Fruit fly (Drosophila melanogaster) whole organism, embryonic: ENCODE results near the gene Prm.

ENCODE experiments used
- Ada2b ChIP-seq: fragments of 200-800 bp; sonication (Bioruptor generic); IDR thresholded peaks from 2 replicates; pipeline ENCODE4 v1.3.6; 2022; ENCODE audit warnings: missing biosample characterization, missing genetic modification characterization
- BtbVII ChIP-seq: fragments of 200-800 bp; sonication (Bioruptor generic); optimal IDR thresholded peaks from 3 replicates; lab custom pipeline; 2017; ENCODE audit warnings: missing biosample characterization, mild to moderate bottlenecking, missing genetic modification characterization
- CG10366 ChIP-seq: fragments of 200-800 bp; sonication (Bioruptor generic); IDR thresholded peaks from 2 replicates; pipeline ENCODE4 v1.3.6; 2022; ENCODE audit warnings: missing biosample characterization, missing genetic modification characterization
- CG10565 ChIP-seq: fragments of 200-800 bp; sonication (Bioruptor generic); optimal IDR thresholded peaks from 3 replicates; lab custom pipeline; 2016; ENCODE audit warnings: missing biosample characterization, mild to moderate bottlenecking, missing genetic modification characterization
- CG10654 ChIP-seq: fragments of 200-800 bp; sonication (Bioruptor generic); optimal IDR thresholded peaks from 2 replicates; lab custom pipeline; 2016; ENCODE audit warnings: missing biosample characterization, missing genetic modification characterization
- CG11093 ChIP-seq: fragments of 200-800 bp; sonication (Bioruptor generic); IDR thresholded peaks from 3 replicates; pipeline ENCODE4 v1.3.6; 2022; ENCODE audit warnings: missing biosample characterization, missing genetic modification characterization
- CG11398 ChIP-seq: fragments of 200-800 bp; sonication (Bioruptor generic); optimal IDR thresholded peaks from 2 replicates; lab custom pipeline; 2016; ENCODE audit warnings: missing biosample characterization, missing genetic modification characterization
- CG12769 ChIP-seq: fragments of 200-800 bp; sonication (Bioruptor generic); optimal IDR thresholded peaks from 2 replicates; lab custom pipeline; 2019; ENCODE audit warnings: missing biosample characterization, mild to moderate bottlenecking, missing genetic modification characterization, moderate library complexity
- CG13624 ChIP-seq: fragments of 200-800 bp; sonication (Bioruptor generic); optimal IDR thresholded peaks from 2 replicates; lab custom pipeline; 2016; ENCODE audit warnings: missing biosample characterization, missing genetic modification characterization
- CG13894 ChIP-seq: fragments of 200-800 bp; sonication (Bioruptor generic); optimal IDR thresholded peaks from 3 replicates; lab custom pipeline; 2018; ENCODE audit warnings: missing biosample characterization, mild to moderate bottlenecking, missing genetic modification characterization, moderate library complexity
- CG1529 ChIP-seq: fragments of 200-800 bp; sonication (Bioruptor generic); optimal IDR thresholded peaks from 3 replicates; lab custom pipeline; 2018; ENCODE audit warnings: missing biosample characterization, missing genetic modification characterization
- CG15696 ChIP-seq: fragments of 200-800 bp; sonication (Bioruptor generic); optimal IDR thresholded peaks from 2 replicates; lab custom pipeline; 2019; ENCODE audit warnings: missing biosample characterization, mild to moderate bottlenecking, missing genetic modification characterization, moderate library complexity
- CG1603 ChIP-seq: fragments of 200-800 bp; sonication (Bioruptor generic); optimal IDR thresholded peaks from 2 replicates; lab custom pipeline; 2019; ENCODE audit warnings: missing biosample characterization, mild to moderate bottlenecking, missing genetic modification characterization, moderate library complexity
- CG17568 ChIP-seq: fragments of 200-800 bp; sonication (Bioruptor generic); optimal IDR thresholded peaks from 2 replicates; lab custom pipeline; 2018; ENCODE audit warnings: missing biosample characterization, mild to moderate bottlenecking, missing genetic modification characterization, moderate library complexity
- CG34224 ChIP-seq: fragments of 200-800 bp; sonication (Bioruptor generic); IDR thresholded peaks from 3 replicates; pipeline ENCODE4 v1.3.6; 2022; ENCODE audit warnings: missing biosample characterization, missing genetic modification characterization; ENCODE audit not compliant: partially characterized antibody
- CG34422 ChIP-seq: fragments of 200-800 bp; sonication (Bioruptor generic); IDR thresholded peaks from 3 replicates; pipeline ENCODE4 v1.3.6; 2022; ENCODE audit warnings: missing biosample characterization, missing genetic modification characterization
- CG4282 ChIP-seq: fragments of 200-800 bp; sonication (Bioruptor generic); optimal IDR thresholded peaks from 2 replicates; lab custom pipeline; 2016; ENCODE audit warnings: missing biosample characterization, missing genetic modification characterization
- CG4404 ChIP-seq: fragments of 200-800 bp; sonication (Bioruptor generic); IDR thresholded peaks from 2 replicates; pipeline ENCODE4 v1.3.6; 2022; ENCODE audit warnings: missing biosample characterization, missing genetic modification characterization
- CG4424 ChIP-seq: fragments of 200-800 bp; sonication (Bioruptor generic); optimal IDR thresholded peaks from 3 replicates; lab custom pipeline; 2016; ENCODE audit warnings: missing biosample characterization, missing genetic modification characterization
- CG6175 ChIP-seq: fragments of 200-800 bp; sonication (Bioruptor generic); IDR thresholded peaks from 3 replicates; pipeline ENCODE4 v1.3.6; 2022; ENCODE audit warnings: missing biosample characterization, missing genetic modification characterization
- CG6272 ChIP-seq: fragments of 200-800 bp; sonication (Bioruptor generic); IDR thresholded peaks from 2 replicates; pipeline ENCODE4 v1.3.6; 2022; ENCODE audit warnings: missing biosample characterization, missing genetic modification characterization
- CG7357 ChIP-seq: fragments of 200-800 bp; sonication (Bioruptor generic); IDR thresholded peaks from 3 replicates; pipeline ENCODE4 v1.3.6; 2022; ENCODE audit warnings: missing biosample characterization, missing genetic modification characterization
- CG8765 ChIP-seq: fragments of 200-800 bp; sonication (Bioruptor generic); IDR thresholded peaks from 2 replicates; pipeline ENCODE4 v1.3.6; 2022; ENCODE audit warnings: missing biosample characterization, missing genetic modification characterization
- CG9437 ChIP-seq: fragments of 200-800 bp; sonication (Bioruptor generic); optimal IDR thresholded peaks from 2 replicates; lab custom pipeline; 2018; ENCODE audit warnings: missing biosample characterization, mild to moderate bottlenecking, missing genetic modification characterization
- Deaf1 ChIP-seq: fragments of 200-800 bp; optimal IDR thresholded peaks from 3 replicates; lab custom pipeline; 2019; ENCODE audit warnings: missing biosample characterization, mild to moderate bottlenecking, missing genetic modification characterization, moderate library complexity
- Dip2 ChIP-seq: fragments of 200-800 bp; sonication (Bioruptor generic); IDR thresholded peaks from 2 replicates; pipeline ENCODE4 v1.3.6; 2022; ENCODE audit warnings: missing biosample characterization, missing genetic modification characterization
- Doc2 ChIP-seq: fragments of 200-800 bp; sonication (Bioruptor generic); IDR thresholded peaks from 2 replicates; pipeline ENCODE4 v1.3.6; 2022; ENCODE audit warnings: missing biosample characterization, missing genetic modification characterization
- Drgx ChIP-seq: fragments of 200-800 bp; sonication (Bioruptor generic); IDR thresholded peaks from 2 replicates; pipeline ENCODE4 v1.3.6; 2022; ENCODE audit warnings: missing biosample characterization, missing genetic modification characterization
- Eip74EF ChIP-seq, 2 experiments: fragments of 200-800 bp in 1 of 2; fragments of >200 bp in 1 of 2; sonication (Bioruptor generic) in 1 of 2; optimal IDR thresholded peaks; 2 replicates each; lab custom pipeline; 2017 to 2019; ENCODE audit warnings: missing biosample characterization in 2 of 2, missing genetic modification characterization in 2 of 2, mild to moderate bottlenecking in 1 of 2, moderate library complexity in 1 of 2
- GATAe ChIP-seq: fragments of 200-800 bp; sonication (Bioruptor generic); conservative IDR thresholded peaks from 2 replicates; pipeline ENCODE4 v1.3.6; 2022; ENCODE audit warnings: missing biosample characterization, missing genetic modification characterization
- Lpt ChIP-seq: fragments of >200 bp; optimal IDR thresholded peaks from 2 replicates; lab custom pipeline; 2018; ENCODE audit warnings: missing biosample characterization, missing genetic modification characterization
- Mes4 ChIP-seq: fragments of 200-800 bp; sonication (Bioruptor generic); optimal IDR thresholded peaks from 2 replicates; lab custom pipeline; 2016; ENCODE audit warnings: missing biosample characterization, missing genetic modification characterization
- Opbp ChIP-seq: fragments of 200-800 bp; sonication (Bioruptor generic); IDR thresholded peaks from 3 replicates; pipeline ENCODE4 v1.3.6; 2022; ENCODE audit warnings: missing biosample characterization, missing genetic modification characterization; ENCODE audit not compliant: partially characterized antibody
- Sox100B ChIP-seq: fragments of 200-800 bp; sonication (Bioruptor generic); optimal IDR thresholded peaks from 3 replicates; lab custom pipeline; 2018; ENCODE audit warnings: missing biosample characterization, mild to moderate bottlenecking, missing genetic modification characterization
- Spps ChIP-seq: fragments of 200-800 bp; sonication (Bioruptor generic); optimal IDR thresholded peaks from 2 replicates; lab custom pipeline; 2018; ENCODE audit warnings: missing biosample characterization, mild to moderate bottlenecking, missing genetic modification characterization
- Sry-δ ChIP-seq: fragments of 200-800 bp; sonication (Bioruptor generic); optimal IDR thresholded peaks from 2 replicates; lab custom pipeline; 2016; ENCODE audit warnings: missing biosample characterization, missing genetic modification characterization
- Taf1 ChIP-seq: fragments of 200-800 bp; sonication (Bioruptor generic); IDR thresholded peaks from 2 replicates; pipeline ENCODE4 v1.3.6; 2022; ENCODE audit warnings: missing biosample characterization, missing genetic modification characterization
- ap ChIP-seq: fragments of 200-800 bp; sonication (Bioruptor generic); IDR thresholded peaks from 2 replicates; pipeline ENCODE4 v1.3.6; 2022; ENCODE audit warnings: missing biosample characterization, missing genetic modification characterization
- ash1 ChIP-seq: fragments of 200-800 bp; sonication (Bioruptor generic); optimal IDR thresholded peaks from 2 replicates; lab custom pipeline; 2018; ENCODE audit warnings: missing biosample characterization, mild to moderate bottlenecking, missing genetic modification characterization
- btn ChIP-seq: fragments of 200-800 bp; sonication (Bioruptor generic); optimal IDR thresholded peaks from 2 replicates; lab custom pipeline; 2016; ENCODE audit warnings: missing biosample characterization, missing genetic modification characterization
- chm ChIP-seq: fragments of 200-800 bp; sonication (Bioruptor generic); IDR thresholded peaks from 2 replicates; pipeline ENCODE4 v1.3.6; 2022; ENCODE audit warnings: missing biosample characterization, missing genetic modification characterization
- cwo ChIP-seq: fragments of 200-800 bp; sonication (Bioruptor generic); optimal IDR thresholded peaks from 3 replicates; lab custom pipeline; 2017; ENCODE audit warnings: missing biosample characterization, missing genetic modification characterization, mild to moderate bottlenecking, moderate library complexity, missing genetic modification reagents
- nerfin-1 ChIP-seq: fragments of 200-800 bp; sonication (Bioruptor generic); optimal IDR thresholded peaks from 3 replicates; lab custom pipeline; 2019; ENCODE audit warnings: missing biosample characterization, mild to moderate bottlenecking, missing genetic modification characterization, moderate library complexity
- nmo ChIP-seq: fragments of 200-800 bp; sonication (Bioruptor generic); optimal IDR thresholded peaks from 2 replicates; lab custom pipeline; 2018; ENCODE audit warnings: missing biosample characterization, mild to moderate bottlenecking, missing genetic modification characterization, moderate library complexity
- p53 ChIP-seq: fragments of 200-800 bp; sonication (Bioruptor generic); optimal IDR thresholded peaks from 2 replicates; lab custom pipeline; 2016; ENCODE audit warnings: missing biosample characterization, missing genetic modification characterization
- pzg ChIP-seq: fragments of 200-800 bp; sonication (Bioruptor generic); optimal IDR thresholded peaks from 3 replicates; lab custom pipeline; 2018; ENCODE audit warnings: missing biosample characterization, mild to moderate bottlenecking, missing genetic modification characterization, moderate library complexity
- repo ChIP-seq: fragments of 200-800 bp; sonication (Bioruptor generic); optimal IDR thresholded peaks from 2 replicates; lab custom pipeline; 2016; ENCODE audit warnings: missing biosample characterization, missing genetic modification characterization
- sisA ChIP-seq: fragments of 200-800 bp; sonication (Bioruptor generic); IDR thresholded peaks from 2 replicates; pipeline ENCODE4 v1.3.6; 2022; ENCODE audit warnings: missing biosample characterization, missing genetic modification characterization
- slp2 ChIP-seq: fragments of 200-800 bp; sonication (Bioruptor generic); optimal IDR thresholded peaks from 2 replicates; lab custom pipeline; 2016; ENCODE audit warnings: missing biosample characterization, missing genetic modification characterization
- stc ChIP-seq: fragments of 200-800 bp; sonication (Bioruptor generic); IDR thresholded peaks from 2 replicates; pipeline ENCODE4 v1.3.6; 2022; ENCODE audit warnings: missing biosample characterization, missing genetic modification characterization
- unc-4 ChIP-seq: fragments of 200-800 bp; sonication (Bioruptor generic); IDR thresholded peaks from 2 replicates; pipeline ENCODE4 v1.3.6; 2022; ENCODE audit warnings: missing biosample characterization, missing genetic modification characterization; ENCODE audit not compliant: partially characterized antibody
- wor ChIP-seq: fragments of 200-800 bp; sonication (Bioruptor generic); IDR thresholded peaks from 2 replicates; pipeline ENCODE4 v1.3.6; 2022; ENCODE audit warnings: missing biosample characterization, missing genetic modification characterization

Gene Prm

DNA sequence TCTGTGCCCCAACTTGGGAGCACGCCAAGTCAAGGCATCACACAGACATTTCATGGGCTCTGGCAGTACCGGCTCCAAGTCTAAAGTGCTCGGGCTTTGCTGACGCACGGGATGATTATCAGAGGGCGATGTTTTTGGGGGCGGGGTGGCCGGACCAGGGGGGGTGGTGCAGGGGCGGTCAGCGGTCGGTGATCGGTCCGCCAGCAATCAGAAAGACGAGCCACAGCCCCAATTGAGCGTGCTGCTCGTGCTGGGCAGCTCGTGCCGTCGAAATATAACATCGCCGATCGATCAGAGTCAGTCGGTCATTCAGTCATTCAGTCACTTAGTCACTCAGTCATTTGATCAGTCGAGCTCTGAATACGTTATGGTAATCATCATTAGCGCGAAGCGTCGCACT, 47.2 kb downstream of the Prm start (continued):
- TF ChIP-seq CG6272 (no peak), CG1529 (GFP tag; lab: Kevin White, UChicago) (no peak), Ada2b (no peak), cwo (GFP tag; lab: Kevin White, UChicago) (peak; percentile 100), CG11093 (no peak), CG7357 (GFP tag; lab: Robert Waterston, UW) (no peak), CG6175 (GFP tag; lab: Robert Waterston, UW) (peak; percentile 81; the same call in 2 of the 3 replicates), CG10565 (GFP tag; lab: Kevin White, UChicago) (no peak), CG34224 (GFP tag; lab: Robert Waterston, UW) (no peak), Taf1 (GFP tag; lab: Robert Waterston, UW) (no peak), CG10654 (no peak), ap (GFP tag; lab: Robert Waterston, UW) (no peak), Sox100B (GFP tag; lab: Kevin White, UChicago) (no peak), unc-4 (GFP tag; lab: Robert Waterston, UW) (no peak), BtbVII (GFP tag; lab: Kevin White, UChicago) (no peak), CG10366 (GFP tag; lab: Robert Waterston, UW) (0 out of 2 replicates have a peak, but pooled peaks have one; percentile 8), CG1603 (no peak), p53 (GFP tag; lab: Kevin White, UChicago) (no peak), repo (GFP tag; lab: Kevin White, UChicago) (no peak), nerfin-1 (tag; lab: Kevin White, UChicago) (no peak), Spps (tag; lab: Kevin White, UChicago) (no peak), CG34422 (no peak), Eip74EF (GFP tag; optimal IDR thresholded peaks at IDR 0.05; lab: Kevin White, UChicago) (no peak), pzg (no peak), btn (GFP tag; lab: Kevin White, UChicago) (no peak), CG9437 (GFP tag; lab: Kevin White, UChicago) (no peak), ash1 (GFP tag; lab: Kevin White, UChicago) (no peak), stc (GFP tag; lab: Robert Waterston, UW) (no peak), Deaf1 (tag; lab: Kevin White, UChicago) (peak; percentile 89), CG17568 (GFP tag; lab: Kevin White, UChicago) (no peak), Dip2 (no peak), Sry-δ (GFP tag; lab: Kevin White, UChicago) (no peak), CG4282 (GFP tag; lab: Kevin White, UChicago) (no peak), GATAe (no peak), wor (GFP tag; lab: Robert Waterston, UW) (no peak), CG4424 (GFP tag; lab: Kevin White, UChicago) (no peak), CG13624 (GFP tag; lab: Kevin White, UChicago) (no peak), Lpt (GFP tag; lab: Kevin White, UChicago) (no peak), sisA (GFP tag; lab: Robert Waterston, UW) (no peak), CG12769 (peak; percentile 63), CG11398 (no peak), Mes4 (GFP tag; lab: Kevin White, UChicago) (no peak), chm (GFP tag; lab: Robert Waterston, UW) (peak; percentile 25; the same call in 1 of the 2 replicates), CG13894 (tag; lab: Kevin White, UChicago) (peak; percentile 54), CG4404 (GFP tag; lab: Robert Waterston, UW) (no peak), CG8765 (GFP tag; lab: Robert Waterston, UW) (no peak), Drgx (peak; percentile 39), CG15696 (tag; lab: Kevin White, UChicago) (no peak), Opbp (GFP tag; lab: Robert Waterston, UW) (no peak), nmo (GFP tag; lab: Kevin White, UChicago) (no peak), Doc2 (GFP tag; lab: Robert Waterston, UW) (no peak), slp2 (GFP tag; lab: Kevin White, UChicago) (no peak)
